Fruit fly (Drosophila melanogaster) Kc167 (cell line): ENCODE data around the gene Aduk.

Experiments
- Myc ChIP-seq: fragments of >200 bp; optimal IDR thresholded peaks from 2 replicates; lab custom pipeline; 2017; ENCODE audit warnings: missing external identifiers
- h ChIP-seq: fragments of >200 bp; optimal IDR thresholded peaks from 3 replicates; lab custom pipeline; 2018; ENCODE audit warnings: missing external identifiers

dm6 chr3R:9346539-9346938, 12.0 kb upstream of the Aduk start:
- TF ChIP-seq h (no peak), Myc (lab: Kevin White, UChicago) (no peak)
